Worm (Caenorhabditis elegans) whole organism, mixed stage, embryonic: ENCODE data around the gene D2089.3.

Source experiments
- M03D4.4 ChIP-seq: sonication (generic microtip); optimal IDR thresholded peaks from 2 replicates; lab custom pipeline; 2017; ENCODE audit warnings: mild to moderate bottlenecking, missing genetic modification characterization, missing compliant biosample characterization
- blmp-1 ChIP-seq: fragments of 150-350 bp; optimal IDR thresholded peaks from 2 replicates; lab custom pipeline; 2014; ENCODE audit warnings: missing biosample characterization, missing genetic modification characterization
- ceh-39 ChIP-seq: fragments of 150-350 bp; optimal IDR thresholded peaks from 2 replicates; lab custom pipeline; 2014; ENCODE audit warnings: missing biosample characterization, missing genetic modification characterization
- ceh-43 ChIP-seq: fragments of 200-800 bp; sonication (Bioruptor generic); optimal IDR thresholded peaks from 2 replicates; lab custom pipeline; 2018; ENCODE audit warnings: mild to moderate bottlenecking, missing genetic modification characterization, moderate library complexity, missing compliant biosample characterization
- ceh-83 ChIP-seq: fragments of 200-800 bp; sonication (Bioruptor generic); optimal IDR thresholded peaks from 2 replicates; lab custom pipeline; 2018; ENCODE audit warnings: mild to moderate bottlenecking, missing genetic modification characterization, missing compliant biosample characterization
- ces-1 ChIP-seq: fragments of 150-350 bp; optimal IDR thresholded peaks from 2 replicates; lab custom pipeline; 2014; ENCODE audit warnings: missing biosample characterization, missing genetic modification reagents, missing genetic modification characterization
- cnd-1 ChIP-seq: fragments of 200-800 bp; sonication (Bioruptor generic); optimal IDR thresholded peaks from 2 replicates; lab custom pipeline; 2018; ENCODE audit warnings: mild to moderate bottlenecking, missing genetic modification characterization, missing compliant biosample characterization
- drap-1 ChIP-seq: fragments of 200-800 bp; sonication (Bioruptor generic); optimal IDR thresholded peaks from 3 replicates; lab custom pipeline; 2018; ENCODE audit warnings: mild to moderate bottlenecking, missing genetic modification characterization, missing compliant biosample characterization
- elt-1 ChIP-seq: sonication (generic microtip); optimal IDR thresholded peaks from 2 replicates; lab custom pipeline; 2017; ENCODE audit warnings: missing genetic modification characterization, mild to moderate bottlenecking, missing compliant biosample characterization, antibody characterized with exemption, moderate library complexity, borderline replicate concordance; ENCODE audit not compliant: insufficient read depth
- ham-2 ChIP-seq: fragments of 200-800 bp; sonication (Bioruptor generic); optimal IDR thresholded peaks from 2 replicates; lab custom pipeline; 2018; ENCODE audit warnings: mild to moderate bottlenecking, missing genetic modification characterization, missing compliant biosample characterization
- hlh-1 ChIP-seq: fragments of 150-350 bp; optimal IDR thresholded peaks from 2 replicates; lab custom pipeline; 2014; ENCODE audit warnings: missing biosample characterization, missing genetic modification reagents, missing genetic modification characterization
- lin-32 ChIP-seq: fragments of 200-800 bp; sonication (Bioruptor generic); optimal IDR thresholded peaks from 2 replicates; lab custom pipeline; 2018; ENCODE audit warnings: mild to moderate bottlenecking, missing genetic modification characterization, missing compliant biosample characterization
- mep-1 ChIP-seq: fragments of 150-350 bp; optimal IDR thresholded peaks from 2 replicates; lab custom pipeline; 2017; ENCODE audit warnings: missing biosample characterization, missing genetic modification reagents, missing genetic modification characterization, inconsistent platforms
- mls-2 ChIP-seq: sonication (generic microtip); optimal IDR thresholded peaks from 2 replicates; lab custom pipeline; 2016; ENCODE audit warnings: mild to moderate bottlenecking, missing genetic modification characterization, moderate library complexity, missing compliant biosample characterization
- nhr-12 ChIP-seq: fragments of 150-350 bp; optimal IDR thresholded peaks from 2 replicates; lab custom pipeline; 2014; ENCODE audit warnings: missing biosample characterization, missing genetic modification characterization
- nhr-28 ChIP-seq: fragments of 150-350 bp; optimal IDR thresholded peaks from 2 replicates; lab custom pipeline; 2014; ENCODE audit warnings: missing biosample characterization, missing genetic modification characterization
- nhr-76 ChIP-seq: sonication (generic microtip); optimal IDR thresholded peaks from 2 replicates; lab custom pipeline; 2017; ENCODE audit warnings: missing biosample characterization, missing genetic modification characterization
- snpc-4 ChIP-seq: fragments of 150-350 bp; optimal IDR thresholded peaks from 2 replicates; lab custom pipeline; 2014; ENCODE audit warnings: missing biosample characterization, missing genetic modification characterization
- sptf-1 ChIP-seq: sonication (generic microtip); optimal IDR thresholded peaks from 2 replicates; lab custom pipeline; 2017; ENCODE audit warnings: mild to moderate bottlenecking, missing genetic modification characterization, moderate library complexity, missing compliant biosample characterization
- tbx-8 ChIP-seq: fragments of 200-800 bp; sonication (Bioruptor generic); optimal IDR thresholded peaks from 2 replicates; lab custom pipeline; 2018; ENCODE audit warnings: mild to moderate bottlenecking, missing genetic modification characterization, moderate library complexity, missing compliant biosample characterization
- unc-120 ChIP-seq: sonication (generic microtip); optimal IDR thresholded peaks from 2 replicates; lab custom pipeline; 2017; ENCODE audit warnings: missing genetic modification characterization, missing compliant biosample characterization; ENCODE audit not compliant: poor library complexity, severe bottlenecking
- unc-39 ChIP-seq: fragments of 150-350 bp; optimal IDR thresholded peaks from 2 replicates; lab custom pipeline; 2014; ENCODE audit warnings: missing biosample characterization, missing genetic modification characterization
- unc-62 ChIP-seq: fragments of 150-350 bp; optimal IDR thresholded peaks from 2 replicates; lab custom pipeline; 2014; ENCODE audit warnings: missing biosample characterization, missing genetic modification reagents, missing genetic modification characterization
- zip-8 ChIP-seq: fragments of 150-350 bp; optimal IDR thresholded peaks from 2 replicates; lab custom pipeline; 2014; ENCODE audit warnings: missing biosample characterization, missing genetic modification characterization
- ztf-11 ChIP-seq: fragments of 150-350 bp; optimal IDR thresholded peaks from 2 replicates; lab custom pipeline; 2014; ENCODE audit warnings: missing biosample characterization, missing genetic modification characterization

Gene D2089.3

ce11 chrII:10696060-10696459 is 31.1 kb upstream of the D2089.3 start:
- TF ChIP-seq ceh-43 (GFP tag; lab: Kevin White, UChicago) (no peak), ces-1 (GFP tag; lab: Kevin White, UChicago) (peak; percentile 96)

DNA sequence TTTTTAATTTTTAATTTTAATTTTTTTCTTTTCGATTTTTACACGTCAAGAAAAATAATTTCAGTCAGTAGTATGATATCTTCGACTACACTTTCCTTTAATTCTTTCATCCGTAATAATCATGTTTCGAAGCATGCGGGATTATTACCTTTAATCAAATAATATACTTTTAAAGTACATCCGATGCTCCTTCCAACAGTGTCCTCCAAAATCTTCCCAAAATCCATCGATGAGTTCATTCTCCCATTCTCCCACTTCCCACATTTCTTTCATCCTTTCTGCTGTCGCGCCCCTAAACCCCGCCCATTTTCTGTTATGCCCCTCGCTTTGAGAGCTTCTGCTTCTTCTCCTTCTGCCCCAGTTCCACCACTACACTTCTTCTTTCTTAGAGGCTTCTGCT is 29.8 kb upstream of the D2089.3 start, which contains the start of gene lgc-57:
lgc-57 (plus strand) TSS at position 301 of the 400 bp plus-strand sequence.
- TF ChIP-seq sptf-1 (tag; lab: Kevin White, UChicago) = no peak
- no peak for TF ChIP-seq nhr-76
- no peak for TF ChIP-seq drap-1

DNA sequence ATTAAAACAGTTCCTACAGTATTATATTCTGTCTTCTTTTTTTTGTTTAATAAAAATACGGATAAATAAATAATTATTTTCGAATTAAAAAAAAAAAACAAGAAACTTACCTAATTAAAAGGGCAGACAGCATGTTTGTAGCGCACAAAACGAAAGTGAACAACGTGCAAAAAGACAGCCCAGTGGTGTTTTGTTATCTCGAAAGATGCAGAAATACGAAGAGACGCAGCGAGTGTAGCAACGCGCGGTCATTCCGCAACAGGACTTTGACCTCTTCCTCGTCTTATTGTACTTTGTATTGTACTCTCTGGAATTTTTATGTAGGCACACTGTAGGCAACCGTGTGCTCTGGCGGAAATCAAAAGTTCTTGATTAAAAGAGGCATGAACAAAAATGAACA is 28.7 kb upstream of the D2089.3 start, which contains the start of gene gbh-1:
gbh-1 (minus strand) TSS at position 149 of the 400 bp plus-strand sequence.
- TF ChIP-seq ham-2 (GFP tag; lab: Kevin White, UChicago) (no peak), zip-8 (no peak), mep-1 (tag; lab: Kevin White, UChicago) (no peak), unc-120 (no peak), nhr-76 (no peak), ces-1 (GFP tag; lab: Kevin White, UChicago) (no peak), unc-39 (tag; lab: Kevin White, UChicago) (no peak), blmp-1 (no peak), mls-2 (no peak), nhr-12 (tag; lab: Kevin White, UChicago) (no peak), M03D4.4 (tag; lab: Kevin White, UChicago) (no peak), ceh-39 (tag; lab: Kevin White, UChicago) (no peak)

DNA sequence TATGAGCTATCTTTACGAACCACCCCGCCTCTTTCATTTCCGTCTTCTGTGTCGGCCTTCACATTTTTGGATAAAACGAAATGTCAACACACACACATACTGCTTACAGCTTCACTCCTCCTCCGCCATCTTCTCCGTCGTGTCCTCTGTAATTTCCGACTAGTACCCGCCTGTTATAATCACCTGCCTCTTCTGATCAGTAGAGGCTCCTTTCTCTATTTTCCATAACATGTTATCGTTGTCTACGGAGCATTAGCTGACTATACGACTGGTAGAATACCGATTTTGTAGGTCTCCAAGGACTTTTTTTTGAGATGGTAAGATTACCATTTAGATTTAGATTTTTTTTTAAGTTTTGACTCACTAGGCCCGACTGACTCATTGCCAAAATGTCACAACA is 20.0 kb upstream of the D2089.3 start:
- TF ChIP-seq nhr-28 (tag; lab: Kevin White, UChicago) = no peak
- TF ChIP-seq lin-32 (GFP tag; lab: Kevin White, UChicago) = no peak
- TF ChIP-seq ceh-83 (GFP tag; lab: Kevin White, UChicago) = no peak
- TF ChIP-seq blmp-1 = no peak
- no peak for TF ChIP-seq sptf-1 (tag; lab: Kevin White, UChicago)
- no peak for TF ChIP-seq ceh-39 (tag; lab: Kevin White, UChicago)
- TF ChIP-seq mep-1 (tag; lab: Kevin White, UChicago) = no peak
- no peak for TF ChIP-seq ztf-11

DNA sequence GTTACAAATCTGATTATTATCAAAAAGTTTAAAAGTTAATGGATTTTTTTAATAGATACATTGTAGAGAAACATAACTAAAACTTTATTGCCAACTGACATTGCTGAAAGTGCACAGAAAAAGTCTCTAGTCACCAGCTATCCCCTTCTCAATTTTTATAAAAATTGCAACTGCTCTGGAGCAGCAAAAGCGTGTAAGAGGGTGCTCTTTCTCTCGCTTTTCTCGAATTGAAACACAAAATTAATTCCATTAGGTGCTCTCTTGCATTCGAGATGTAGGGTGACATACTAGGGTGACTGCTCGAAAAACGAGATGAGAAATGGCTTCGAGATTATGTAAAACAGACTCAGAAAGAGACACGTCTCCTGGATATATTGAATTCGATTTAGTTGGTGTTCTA is 15.7 kb upstream of the D2089.3 start:
- peak; percentile 63 for TF ChIP-seq ces-1 (GFP tag; lab: Kevin White, UChicago)
- no peak for TF ChIP-seq nhr-28 (tag; lab: Kevin White, UChicago)
- TF ChIP-seq, all 35 proteins: peak for 1

ce11 chrII:10680130-10680529 is 15.2 kb upstream of the D2089.3 start:
- TF ChIP-seq mls-2 (no peak), unc-62 (no peak), ces-1 (GFP tag; lab: Kevin White, UChicago) (peak; percentile 1)

ce11 chrII:10675302-10675701 is 10.4 kb upstream of the D2089.3 start, which contains the start of gene ptb-1:
TSS of gene ptb-1 (plus strand) at chrII:10675602.
- TF ChIP-seq ztf-11 (no peak), lin-32 (GFP tag; lab: Kevin White, UChicago) (no peak)
- TF ChIP-seq, all 35 proteins: peak for 0

- TF ChIP-seq ceh-83 (GFP tag; lab: Kevin White, UChicago) (no peak), tbx-8 (no peak), ceh-39 (tag; lab: Kevin White, UChicago) (peak; percentile 51), elt-1 (tag; lab: Kevin White, UChicago) (no peak), ces-1 (GFP tag; lab: Kevin White, UChicago) (peak; percentile 43)
- TF ChIP-seq, all 35 proteins: peak for 2
These were observed 2.2 kb downstream of the D2089.3 start, which contains the start of gene D2089.8 for ce11 chrII:10662698-10663097. TSS of gene D2089.8 (minus strand) at chrII:10662781.

ce11 chrII:10662279-10662678 is 2.7 kb downstream of the D2089.3 start:
- no peak for TF ChIP-seq snpc-4 (tag; lab: Kevin White, UChicago)
- TF ChIP-seq cnd-1 = no peak
- peak; percentile 15 for TF ChIP-seq ceh-83 (GFP tag; lab: Kevin White, UChicago)
- no peak for TF ChIP-seq hlh-1
